Comparison of ENCODE assay signal across 4 fruit fly cellular contexts in genomic region chrX:7379569-7379968, dm6.
TF ChIP-seq lines count a peak whose summit lies in the region.

No protein-coding gene starts in this region.

- TF ChIP-seq CTCF in whole organism, embryonic (GFP tag; optimal IDR thresholded peaks at IDR 0.05; lab: Kevin White, UChicago) = no peak

TF ChIP-seq in whole organism, embryonic, 481 proteins besides CTCF, POLR2A, EP300 and RAD21:
- TF ChIP-seq dmrt11E (tag; optimal IDR thresholded peaks at IDR 0.05; lab: Kevin White, UChicago) (peak; percentile 14), prd (optimal IDR thresholded peaks at IDR 0.05; lab: Kevin White, UChicago) (no peak), prd (GFP tag; IDR thresholded peaks at IDR 0.05; lab: Robert Waterston, UW) (0 out of 3 replicates have a peak, but pooled peaks have one; percentile 12), gsb-n (tag; optimal IDR thresholded peaks at IDR 0.05; lab: Kevin White, UChicago) (no peak), pros (GFP tag; optimal IDR thresholded peaks at IDR 0.05; lab: Kevin White, UChicago) (no peak), gcm (GFP tag; optimal IDR thresholded peaks at IDR 0.05; lab: Kevin White, UChicago) (no peak), CG10543 (GFP tag; optimal IDR thresholded peaks at IDR 0.05; lab: Kevin White, UChicago) (no peak), CG2116 (GFP tag; optimal IDR thresholded peaks at IDR 0.05; lab: Kevin White, UChicago) (no peak), CG1602 (GFP tag; optimal IDR thresholded peaks at IDR 0.05; lab: Kevin White, UChicago) (no peak), disco-r (GFP tag; optimal IDR thresholded peaks at IDR 0.05; lab: Kevin White, UChicago) (no peak), CG1603 (tag; optimal IDR thresholded peaks at IDR 0.05; lab: Kevin White, UChicago) (peak; percentile 14), NK7.1 (GFP tag; optimal IDR thresholded peaks at IDR 0.05; lab: Kevin White, UChicago) (no peak), Ets97D (GFP tag; optimal IDR thresholded peaks at IDR 0.05; lab: Kevin White, UChicago) (no peak), Oaz (GFP tag; IDR thresholded peaks at IDR 0.05; lab: Robert Waterston, UW) (no peak), sens (GFP tag; lab: Kevin White, UChicago) (peak; percentile 43), gsb (GFP tag; IDR thresholded peaks at IDR 0.05; lab: Robert Waterston, UW) (no peak), ac (GFP tag; optimal IDR thresholded peaks at IDR 0.05; lab: Kevin White, UChicago) (no peak), salm (tag; optimal IDR thresholded peaks at IDR 0.05; lab: Kevin White, UChicago) (no peak), Camta (GFP tag; optimal IDR thresholded peaks at IDR 0.05; lab: Kevin White, UChicago) (no peak), CG6854 (GFP tag; optimal IDR thresholded peaks at IDR 0.05; lab: Kevin White, UChicago) (no peak), CG13775 (GFP tag; optimal IDR thresholded peaks at IDR 0.05; lab: Kevin White, UChicago) (no peak), eyg (GFP tag; optimal IDR thresholded peaks at IDR 0.05; lab: Kevin White, UChicago) (no peak)

TF ChIP-seq in whole organism, prepupa, 60 proteins besides CTCF, POLR2A, EP300 and RAD21 (continues in another document):
- TF ChIP-seq CG7368 (GFP tag; optimal IDR thresholded peaks at IDR 0.05; lab: Kevin White, UChicago) (no peak), lz (GFP tag; optimal IDR thresholded peaks at IDR 0.05; lab: Kevin White, UChicago) (peak; percentile 25), pdm3 (GFP tag; optimal IDR thresholded peaks at IDR 0.05; lab: Kevin White, UChicago) (peak; percentile 16), Ets96B (tag; optimal IDR thresholded peaks at IDR 0.05; lab: Kevin White, UChicago) (peak; percentile 13), Hr38 (GFP tag; optimal IDR thresholded peaks at IDR 0.05; lab: Kevin White, UChicago) (no peak), spab (GFP tag; optimal IDR thresholded peaks at IDR 0.05; lab: Kevin White, UChicago) (no peak), net (GFP tag; optimal IDR thresholded peaks at IDR 0.05; lab: Kevin White, UChicago) (no peak), topi (GFP tag; optimal IDR thresholded peaks at IDR 0.05; lab: Kevin White, UChicago) (peak; percentile 21), acj6 (GFP tag; optimal IDR thresholded peaks at IDR 0.05; lab: Kevin White, UChicago) (no peak), CG34406 (GFP tag; optimal IDR thresholded peaks at IDR 0.05; lab: Kevin White, UChicago) (peak; percentile 10), dsx (GFP tag; optimal IDR thresholded peaks at IDR 0.05; lab: Kevin White, UChicago; ENCODE audit: poor library complexity, severe bottlenecking) (peak; percentile 16), Sox14 (GFP tag; optimal IDR thresholded peaks at IDR 0.05; lab: Kevin White, UChicago) (peak; percentile 10), Hr39 (GFP tag; optimal IDR thresholded peaks at IDR 0.05; lab: Kevin White, UChicago) (peak; percentile 22), CG3919 (GFP tag; optimal IDR thresholded peaks at IDR 0.05; lab: Kevin White, UChicago) (peak; percentile 36), ss (GFP tag; optimal IDR thresholded peaks at IDR 0.05; lab: Kevin White, UChicago) (peak in 1 of 2 experiments; percentile 42), achi (GFP tag; optimal IDR thresholded peaks at IDR 0.05; lab: Kevin White, UChicago) (no peak), CG4318 (GFP tag; optimal IDR thresholded peaks at IDR 0.05; lab: Kevin White, UChicago) (no peak), CG15336 (GFP tag; IDR thresholded peaks at IDR 0.05; lab: Robert Waterston, UW) (peak; percentile 23; the same call in 1 of the 2 replicates), Lpt (GFP tag; optimal IDR thresholded peaks at IDR 0.05; lab: Kevin White, UChicago) (no peak), vri (GFP tag; optimal IDR thresholded peaks at IDR 0.05; lab: Kevin White, UChicago) (no peak), CG11902 (GFP tag; optimal IDR thresholded peaks at IDR 0.05; lab: Kevin White, UChicago) (peak; percentile 5), Met (GFP tag; optimal IDR thresholded peaks at IDR 0.05; lab: Kevin White, UChicago) (peak; percentile 3), CG32006 (GFP tag; optimal IDR thresholded peaks at IDR 0.05; lab: Kevin White, UChicago) (peak; percentile 15), dac (GFP tag; optimal IDR thresholded peaks at IDR 0.05; lab: Kevin White, UChicago) (no peak)

TF ChIP-seq in whole organism, pupa, 21 proteins besides CTCF, POLR2A, EP300 and RAD21:
- no peak for TF ChIP-seq Pif1B (GFP tag; optimal IDR thresholded peaks at IDR 0.05; lab: Kevin White, UChicago)
- peak; percentile 37 for TF ChIP-seq CG14655 (GFP tag; optimal IDR thresholded peaks at IDR 0.05; lab: Kevin White, UChicago)
- TF ChIP-seq CG10348 (GFP tag; IDR thresholded peaks at IDR 0.05; lab: Robert Waterston, UW) = no peak
- peak; percentile 35 for TF ChIP-seq CG9948 (tag; optimal IDR thresholded peaks at IDR 0.05; lab: Kevin White, UChicago)
- TF ChIP-seq CG34367 (tag; optimal IDR thresholded peaks at IDR 0.05; lab: Kevin White, UChicago) = peak; percentile 8
- peak; percentile 43 for TF ChIP-seq CG15710 (tag; optimal IDR thresholded peaks at IDR 0.05; lab: Kevin White, UChicago)
- TF ChIP-seq EcR (GFP tag; optimal IDR thresholded peaks at IDR 0.05; lab: Kevin White, UChicago) = no peak
- peak; percentile 52 for TF ChIP-seq CG8159 (tag; optimal IDR thresholded peaks at IDR 0.05; lab: Kevin White, UChicago)
- TF ChIP-seq Pif1A (GFP tag; optimal IDR thresholded peaks at IDR 0.05; lab: Kevin White, UChicago) = peak; percentile 37
- peak; percentile 45; the same call in 1 of the 3 replicates for TF ChIP-seq fd96Ca (GFP tag; IDR thresholded peaks at IDR 0.05; lab: Robert Waterston, UW)
- TF ChIP-seq CG4496 (GFP tag; IDR thresholded peaks at IDR 0.05; lab: Robert Waterston, UW) = no peak
- TF ChIP-seq CG32121 (GFP tag; IDR thresholded peaks at IDR 0.05; lab: Robert Waterston, UW) = no peak
- TF ChIP-seq CG17806 (tag; optimal IDR thresholded peaks at IDR 0.05; lab: Kevin White, UChicago) = no peak
- no peak for TF ChIP-seq Ets98B (GFP tag; IDR thresholded peaks at IDR 0.05; lab: Robert Waterston, UW)
- no peak for TF ChIP-seq rn (GFP tag; IDR thresholded peaks at IDR 0.05; lab: Robert Waterston, UW)
- TF ChIP-seq CG8301 (tag; optimal IDR thresholded peaks at IDR 0.05; lab: Kevin White, UChicago) = peak; percentile 21
- no peak for TF ChIP-seq CG12605 (GFP tag; IDR thresholded peaks at IDR 0.05; lab: Robert Waterston, UW)
- no peak for TF ChIP-seq gl (tag; optimal IDR thresholded peaks at IDR 0.05; lab: Kevin White, UChicago)
TF ChIP-seq in whole organism, pupa: peak in this region for 8.

TF ChIP-seq in whole organism, wandering third instar larva, 38 proteins besides CTCF, POLR2A, EP300 and RAD21:
- TF ChIP-seq foxo (GFP tag; optimal IDR thresholded peaks at IDR 0.05; lab: Kevin White, UChicago) = peak in 1 of 2 experiments; percentile 40
- peak; percentile 18 for TF ChIP-seq h (GFP tag; optimal IDR thresholded peaks at IDR 0.05; lab: Kevin White, UChicago)
- no peak for TF ChIP-seq Rel (GFP tag; optimal IDR thresholded peaks at IDR 0.05; lab: Kevin White, UChicago)
- TF ChIP-seq Rel (tag; optimal IDR thresholded peaks at IDR 0.05; lab: Kevin White, UChicago) = no peak
- no peak for TF ChIP-seq Vsx2 (GFP tag; optimal IDR thresholded peaks at IDR 0.05; lab: Kevin White, UChicago; ENCODE audit: partially characterized antibody)
- TF ChIP-seq HLH106 (tag; optimal IDR thresholded peaks at IDR 0.05; lab: Kevin White, UChicago) = peak; percentile 43
- TF ChIP-seq pan (optimal IDR thresholded peaks at IDR 0.05; lab: Kevin White, UChicago) = no peak
- TF ChIP-seq ey (GFP tag; optimal IDR thresholded peaks at IDR 0.05; lab: Kevin White, UChicago) = peak; percentile 25
- TF ChIP-seq dmrt93B (GFP tag; optimal IDR thresholded peaks at IDR 0.05; lab: Kevin White, UChicago) = peak; percentile 6
- no peak for TF ChIP-seq lola (GFP tag; optimal IDR thresholded peaks at IDR 0.05; lab: Kevin White, UChicago)
- TF ChIP-seq woc (GFP tag; optimal IDR thresholded peaks at IDR 0.05; lab: Kevin White, UChicago) = no peak
- TF ChIP-seq Sp1 (GFP tag; optimal IDR thresholded peaks at IDR 0.05; lab: Kevin White, UChicago) = peak; percentile 41
- TF ChIP-seq Hnf4 (GFP tag; optimal IDR thresholded peaks at IDR 0.05; lab: Kevin White, UChicago) = no peak
- TF ChIP-seq fru (GFP tag; optimal IDR thresholded peaks at IDR 0.05; lab: Kevin White, UChicago) = peak; percentile 38
- peak; percentile 12 for TF ChIP-seq OdsH (GFP tag; optimal IDR thresholded peaks at IDR 0.05; lab: Kevin White, UChicago)

Comparison
In these comparisons a context has a peak if more than half of its experiments do, and no peak if none do; other contexts are left out.
1. Of the 7 proteins assayed by ChIP-seq in both whole organism, embryonic and whole organism, prepupa: peak only in whole organism, embryonic: none; only in whole organism, prepupa: Hr39 and Sox102F; in both: none; in neither: 5.